Fruit fly (Drosophila melanogaster): Measurements from ENCODE around the gene CG8679.

CG8679 gene

dm6 chr2L:21214961-21215362 lies 3.4 kb downstream of the CG8679 start (continued):
- TF ChIP-seq hbn (GFP tag; IDR thresholded peaks at IDR 0.05; ENCODE audit: partially characterized antibody) (no peak), her (GFP tag; optimal IDR thresholded peaks at IDR 0.05) (peak; percentile 49), Sry-β (GFP tag; optimal IDR thresholded peaks at IDR 0.05) (no peak), seq (GFP tag; IDR thresholded peaks at IDR 0.05) (no peak), CG17328 (GFP tag; IDR thresholded peaks at IDR 0.05) (peak; percentile 57), esg (GFP tag; conservative IDR thresholded peaks at IDR 0.05) (no peak), CG17361 (GFP tag; IDR thresholded peaks at IDR 0.05) (peak; percentile 41; the same call in 1 of the 3 replicates), Hmx (GFP tag; optimal IDR thresholded peaks at IDR 0.05) (no peak), Side (GFP tag; optimal IDR thresholded peaks at IDR 0.05) (no peak), Stat92E (GFP tag; optimal IDR thresholded peaks at IDR 0.05) (peak in 1 of 3 experiments; percentile 57), CG14441 (GFP tag; IDR thresholded peaks at IDR 0.05) (0 out of 2 replicates have a peak, but pooled peaks have one; percentile 13), Deaf1 (tag; optimal IDR thresholded peaks at IDR 0.05) (peak; percentile 27), Neu2 (GFP tag; optimal IDR thresholded peaks at IDR 0.05; ENCODE audit: borderline replicate concordance) (peak; percentile 2), br (optimal IDR thresholded peaks at IDR 0.05) (no peak), D19B (GFP tag; optimal IDR thresholded peaks at IDR 0.05) (no peak), unc-4 (GFP tag; IDR thresholded peaks at IDR 0.05; ENCODE audit: partially characterized antibody) (no peak), YL-1 (GFP tag; optimal IDR thresholded peaks at IDR 0.05) (no peak), CG33213 (GFP tag; optimal IDR thresholded peaks at IDR 0.05) (peak; percentile 71), H2.0 (GFP tag; IDR thresholded peaks at IDR 0.05) (no peak), CG10979 (tag; optimal IDR thresholded peaks at IDR 0.05) (peak; percentile 5), CHES-1-like (GFP tag; optimal IDR thresholded peaks at IDR 0.05) (peak; percentile 40), D19A (tag; optimal IDR thresholded peaks at IDR 0.05) (peak; percentile 29), Mes4 (GFP tag; optimal IDR thresholded peaks at IDR 0.05) (no peak), CG2875 (GFP tag; optimal IDR thresholded peaks at IDR 0.05) (no peak), CG9817 (tag; optimal IDR thresholded peaks at IDR 0.05) (peak; percentile 8), CG17829 (tag; optimal IDR thresholded peaks at IDR 0.05) (peak; percentile 40), CG2120 (GFP tag; optimal IDR thresholded peaks at IDR 0.05) (peak; percentile 62), CG32767 (GFP tag; IDR thresholded peaks at IDR 0.05) (no peak), CG7271 (tag; optimal IDR thresholded peaks at IDR 0.05) (no peak), gro (GFP tag; optimal IDR thresholded peaks at IDR 0.05) (peak; percentile 4), CG10654 (GFP tag; optimal IDR thresholded peaks at IDR 0.05) (peak; percentile 12), sens (GFP tag) (peak; percentile 75), shn (GFP tag; optimal IDR thresholded peaks at IDR 0.05) (no peak), CG14050 (GFP tag; IDR thresholded peaks at IDR 0.05) (0 out of 3 replicates have a peak, but pooled peaks have one; percentile 12), Hr39 (optimal IDR thresholded peaks at IDR 0.05) (no peak), CG3281 (GFP tag; optimal IDR thresholded peaks at IDR 0.05) (peak; percentile 30), bowl (GFP tag; IDR thresholded peaks at IDR 0.05) (peak; percentile 15; the same call in 1 of the 2 replicates), Ets97D (GFP tag; optimal IDR thresholded peaks at IDR 0.05) (peak; percentile 13), Sry-δ (GFP tag; optimal IDR thresholded peaks at IDR 0.05) (peak; percentile 17), CG4404 (GFP tag; IDR thresholded peaks at IDR 0.05) (no peak), Optix (GFP tag; IDR thresholded peaks at IDR 0.05) (0 out of 3 replicates have a peak, but pooled peaks have one; percentile 15), CG11247 (GFP tag; IDR thresholded peaks at IDR 0.05) (peak; percentile 49; the same call in 1 of the 2 replicates), CG4282 (GFP tag; optimal IDR thresholded peaks at IDR 0.05) (peak; percentile 24), CG1647 (GFP tag; optimal IDR thresholded peaks at IDR 0.05) (peak; percentile 54), lola (GFP tag; optimal IDR thresholded peaks at IDR 0.05) (peak in 1 of 3 experiments; percentile 3), Xbp1 (GFP tag; optimal IDR thresholded peaks at IDR 0.05) (peak; percentile 26), CG9437 (GFP tag; optimal IDR thresholded peaks at IDR 0.05) (no peak), Hey (tag; optimal IDR thresholded peaks at IDR 0.05) (no peak), CG4730 (GFP tag; IDR thresholded peaks at IDR 0.05) (no peak), gem (tag; optimal IDR thresholded peaks at IDR 0.05) (no peak), aop (GFP tag; IDR thresholded peaks at IDR 0.05) (no peak), Abd-B (GFP tag; optimal IDR thresholded peaks at IDR 0.05) (no peak)

All from whole organism, embryonic.